Worm (Caenorhabditis elegans): ENCODE results near the gene unc-97.

Gene unc-97

DNA sequence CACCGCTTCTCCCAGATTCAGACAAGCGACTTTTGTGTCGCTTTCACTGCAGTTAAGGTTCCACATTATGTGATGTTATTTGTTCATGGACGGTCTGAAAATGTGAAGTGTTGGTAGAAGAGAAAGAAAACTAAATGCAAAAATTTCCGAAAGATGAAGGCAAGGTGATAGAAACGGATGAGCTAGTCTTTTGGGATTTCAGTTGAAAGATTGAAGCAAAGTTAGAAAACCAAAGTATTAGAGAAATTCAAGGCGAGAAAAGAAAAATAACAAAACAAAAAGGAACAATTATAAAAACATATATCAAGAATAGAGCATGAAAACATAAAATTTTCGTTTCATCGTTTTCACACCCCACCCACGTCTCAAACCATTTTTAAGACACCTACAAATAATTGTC, 18.2 kb downstream of the unc-97 start, which contains the start of gene octr-1:
Gene octr-1 (minus strand): TSS at position 101 of the 400 bp plus-strand sequence.
- TF ChIP-seq flt-1 (GFP tag; IDR thresholded peaks at IDR 0.05) (no peak), hmg-4 (GFP tag; optimal IDR thresholded peaks at IDR 0.05) (no peak), aly-1 (tag; optimal IDR thresholded peaks at IDR 0.05) (no peak), tbx-37 (GFP tag; conservative IDR thresholded peaks at IDR 0.05) (no peak), ets-7 (tag; optimal IDR thresholded peaks at IDR 0.05) (no peak), ceh-36 (tag; optimal IDR thresholded peaks at IDR 0.05) (no peak), pes-1 (GFP tag; IDR thresholded peaks at IDR 0.05) (no peak), tra-4 (tag; optimal IDR thresholded peaks at IDR 0.05) (no peak), ama-1 (optimal IDR thresholded peaks at IDR 0.05) (no peak)

DNA sequence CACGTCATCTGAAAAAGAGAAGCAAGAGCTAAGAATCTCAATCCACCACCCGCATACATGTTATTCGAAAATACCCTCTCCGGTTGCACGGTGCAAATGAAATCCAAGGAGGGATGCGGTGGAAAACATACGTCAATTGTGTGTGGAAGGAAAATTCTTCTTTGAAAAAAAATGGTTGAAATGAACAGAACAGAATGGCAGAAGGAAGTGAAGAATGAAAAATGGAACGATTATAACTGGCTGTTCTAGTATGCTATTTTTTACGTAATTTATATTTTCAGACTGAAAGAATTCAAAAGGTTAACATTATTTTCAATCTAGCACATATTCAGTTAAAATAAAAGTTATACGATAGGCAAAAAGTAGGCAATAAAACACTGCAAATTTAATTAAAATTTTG, 23.1 kb downstream of the unc-97 start:
- no peak for TF ChIP-seq B0310.2 (tag; optimal IDR thresholded peaks at IDR 0.05)
- TF ChIP-seq hnd-1 (tag; optimal IDR thresholded peaks at IDR 0.05): no peak
- no peak for TF ChIP-seq sea-1 (GFP tag; conservative IDR thresholded peaks at IDR 0.05)
- TF ChIP-seq ama-1 (optimal IDR thresholded peaks at IDR 0.05): no peak
- TF ChIP-seq hmbx-1 (tag; optimal IDR thresholded peaks at IDR 0.05): no peak
- no peak for TF ChIP-seq pes-1 (GFP tag; IDR thresholded peaks at IDR 0.05)
- TF ChIP-seq hmg-4 (GFP tag; optimal IDR thresholded peaks at IDR 0.05): no peak
- no peak for TF ChIP-seq tbx-11 (GFP tag; IDR thresholded peaks at IDR 0.05)
- no peak for TF ChIP-seq aly-1 (tag; optimal IDR thresholded peaks at IDR 0.05)
- no peak for TF ChIP-seq tra-4 (tag; optimal IDR thresholded peaks at IDR 0.05)
- TF ChIP-seq flt-1 (GFP tag; IDR thresholded peaks at IDR 0.05): no peak
- no peak for TF ChIP-seq tbx-37 (GFP tag; conservative IDR thresholded peaks at IDR 0.05)
- no peak for TF ChIP-seq ceh-13 (GFP tag; optimal IDR thresholded peaks at IDR 0.05)
- TF ChIP-seq scrt-1 (GFP tag; IDR thresholded peaks at IDR 0.05): no peak
- no peak for TF ChIP-seq ceh-36 (tag; optimal IDR thresholded peaks at IDR 0.05)
- no peak for TF ChIP-seq F13C5.2 (tag; optimal IDR thresholded peaks at IDR 0.05)
- no peak for TF ChIP-seq ets-7 (tag; optimal IDR thresholded peaks at IDR 0.05)

DNA sequence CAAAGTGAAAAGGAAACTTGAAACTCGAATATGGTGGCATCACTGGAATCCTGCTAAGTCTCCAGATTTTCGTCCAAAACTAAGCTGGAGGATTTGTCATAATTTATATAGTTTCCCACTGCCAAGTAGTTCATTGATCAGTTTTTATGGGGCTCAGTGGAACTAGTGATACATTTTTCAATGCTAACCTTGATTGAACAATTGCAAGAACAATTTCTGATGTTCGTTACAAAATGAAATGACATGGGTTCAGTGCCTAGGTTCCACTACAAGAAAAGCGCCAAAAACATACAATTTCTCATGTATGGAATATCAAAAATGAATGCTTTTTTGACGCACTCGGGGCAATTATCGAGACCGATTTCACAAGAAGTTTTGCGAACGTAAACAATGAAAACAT, 28.9 kb downstream of the unc-97 start:
- TF ChIP-seq hmbx-1 (tag; optimal IDR thresholded peaks at IDR 0.05) (no peak), pes-1 (GFP tag; IDR thresholded peaks at IDR 0.05) (no peak), B0310.2 (tag; optimal IDR thresholded peaks at IDR 0.05) (no peak), tbx-37 (GFP tag; conservative IDR thresholded peaks at IDR 0.05) (no peak), hnd-1 (tag; optimal IDR thresholded peaks at IDR 0.05) (no peak)

DNA sequence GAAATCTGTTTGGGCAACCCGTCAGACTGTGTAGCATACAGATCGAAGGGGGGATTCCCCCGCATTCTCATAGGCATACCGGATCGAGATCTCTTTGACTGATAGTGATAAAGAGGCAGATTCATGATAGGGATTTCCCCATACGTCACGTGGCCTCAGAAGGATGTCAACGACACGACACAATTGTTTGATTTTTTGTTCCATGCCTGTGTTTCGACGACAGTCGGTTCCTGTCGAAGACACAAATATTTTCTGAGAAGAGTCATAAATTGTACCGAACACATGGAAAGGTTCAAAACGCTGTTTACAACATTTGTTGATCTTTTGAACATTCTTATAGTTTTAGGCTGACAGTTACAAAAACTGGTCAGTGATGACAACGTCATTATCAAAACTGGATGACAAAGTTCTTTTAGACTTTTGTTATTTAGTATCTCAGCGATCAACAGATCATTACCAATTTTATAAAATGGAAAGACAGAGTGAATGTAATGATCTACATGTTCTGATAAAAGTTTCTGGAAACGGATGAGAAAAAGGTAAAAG, 35.6 kb downstream of the unc-97 start:
- TF ChIP-seq flt-1 (GFP tag; IDR thresholded peaks at IDR 0.05) (no peak), sea-1 (GFP tag; conservative IDR thresholded peaks at IDR 0.05) (no peak), pes-1 (GFP tag; IDR thresholded peaks at IDR 0.05) (no peak), tra-4 (tag; optimal IDR thresholded peaks at IDR 0.05) (no peak)

DNA sequence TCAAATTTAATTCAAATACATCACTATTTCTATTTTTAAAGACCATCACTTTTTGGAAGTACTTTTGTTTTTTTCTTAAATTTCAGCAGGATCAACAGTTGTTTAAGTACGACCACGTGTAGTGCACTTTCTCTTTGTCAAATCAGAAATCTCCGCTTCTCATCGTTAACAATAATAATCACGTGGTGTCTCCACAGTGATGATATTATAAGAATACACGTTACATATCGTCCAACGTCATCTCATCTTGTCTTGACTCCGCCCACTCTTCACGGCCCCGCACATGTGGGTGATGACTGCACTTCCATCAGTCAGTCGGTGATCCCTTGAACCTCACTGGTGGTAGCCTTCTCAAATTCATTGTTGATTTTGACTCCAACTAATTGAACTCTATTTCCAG, 37.0 kb downstream of the unc-97 start, which contains the start of gene argn-1:
Gene argn-1 (plus strand): TSS at position 83 of the 400 bp plus-strand sequence.
- no peak for TF ChIP-seq tbx-11 (GFP tag; IDR thresholded peaks at IDR 0.05)
- no peak for TF ChIP-seq hmg-4 (GFP tag; optimal IDR thresholded peaks at IDR 0.05)
- TF ChIP-seq B0310.2 (tag; optimal IDR thresholded peaks at IDR 0.05): no peak
- no peak for TF ChIP-seq tra-4 (tag; optimal IDR thresholded peaks at IDR 0.05)
- TF ChIP-seq hmbx-1 (tag; optimal IDR thresholded peaks at IDR 0.05): no peak

DNA sequence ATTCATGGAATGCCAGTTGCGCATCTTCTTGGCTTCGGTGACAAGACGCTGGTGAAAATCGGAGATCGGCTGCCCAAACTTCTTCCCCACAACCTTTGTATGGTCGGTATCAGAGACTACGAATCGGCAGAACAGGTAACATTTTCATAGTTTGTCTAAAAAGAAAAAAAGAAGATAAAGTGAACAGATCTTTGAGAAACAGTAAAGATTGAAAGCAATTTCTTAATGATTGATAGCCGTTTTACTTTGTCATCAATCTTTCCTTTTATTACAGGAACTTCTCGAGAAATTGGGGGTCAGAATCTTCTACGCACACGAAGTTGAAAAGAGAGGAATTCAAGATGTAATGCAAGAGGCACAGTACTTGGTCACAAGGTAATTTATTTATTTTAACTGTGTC, 38.1 kb downstream of the unc-97 start:
- TF ChIP-seq hnd-1 (tag; optimal IDR thresholded peaks at IDR 0.05) (no peak), B0310.2 (tag; optimal IDR thresholded peaks at IDR 0.05) (no peak), ets-7 (tag; optimal IDR thresholded peaks at IDR 0.05) (no peak), pes-1 (GFP tag; IDR thresholded peaks at IDR 0.05) (no peak), ceh-36 (tag; optimal IDR thresholded peaks at IDR 0.05) (no peak), hmbx-1 (tag; optimal IDR thresholded peaks at IDR 0.05) (no peak), tbx-11 (GFP tag; IDR thresholded peaks at IDR 0.05) (no peak), tbx-37 (GFP tag; conservative IDR thresholded peaks at IDR 0.05) (no peak), tra-4 (tag; optimal IDR thresholded peaks at IDR 0.05) (no peak), aly-1 (tag; optimal IDR thresholded peaks at IDR 0.05) (no peak), ceh-13 (GFP tag; optimal IDR thresholded peaks at IDR 0.05) (no peak), sea-1 (GFP tag; conservative IDR thresholded peaks at IDR 0.05) (no peak), F13C5.2 (tag; optimal IDR thresholded peaks at IDR 0.05) (no peak), flt-1 (GFP tag; IDR thresholded peaks at IDR 0.05) (no peak)

DNA sequence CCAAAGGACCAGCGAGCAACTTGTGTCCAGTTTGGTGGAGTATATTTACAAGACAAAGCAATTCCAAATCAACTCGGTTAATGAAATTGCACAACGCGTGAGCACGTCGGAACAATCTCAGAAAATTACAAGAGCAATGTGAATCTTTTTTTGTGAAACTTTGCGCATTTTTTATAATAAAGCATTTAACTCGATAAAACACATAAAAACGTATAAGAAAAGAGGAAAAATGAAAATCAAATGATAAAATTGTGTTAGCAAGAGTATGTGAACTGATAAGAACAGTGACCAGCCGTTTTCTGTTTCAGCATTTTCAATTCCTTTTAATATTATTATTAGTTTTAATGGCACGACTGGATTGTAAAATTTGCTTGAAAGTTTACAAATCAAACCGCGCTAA, 38.7 kb downstream of the unc-97 start, which contains the start of gene T22B7.8:
Gene T22B7.8 (plus strand): TSS at position 301 of the 400 bp plus-strand sequence.
- TF ChIP-seq B0310.2 (tag; optimal IDR thresholded peaks at IDR 0.05): no peak

DNA sequence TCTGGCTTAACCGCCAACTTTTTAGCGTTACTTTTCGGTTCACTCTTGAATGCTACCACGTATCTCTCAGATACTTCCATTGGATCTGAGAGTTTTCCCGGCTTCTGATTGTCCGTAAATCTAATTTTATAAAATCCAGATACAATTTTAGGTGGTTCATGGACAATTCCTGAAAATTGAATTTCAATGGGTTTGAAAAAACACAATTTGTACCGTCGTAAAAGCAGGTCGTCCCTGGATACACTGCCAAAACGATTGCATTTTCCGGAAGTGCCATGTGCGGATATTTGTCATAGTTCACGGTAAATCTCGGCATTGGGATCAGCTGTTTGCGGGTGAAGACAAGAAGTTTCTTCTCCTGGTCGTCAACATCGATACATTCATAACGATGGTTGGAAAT, 46.6 kb downstream of the unc-97 start:
- no peak for TF ChIP-seq scrt-1 (GFP tag; IDR thresholded peaks at IDR 0.05)
- TF ChIP-seq hmg-4 (GFP tag; optimal IDR thresholded peaks at IDR 0.05): no peak
- no peak for TF ChIP-seq B0310.2 (tag; optimal IDR thresholded peaks at IDR 0.05)
- no peak for TF ChIP-seq flt-1 (GFP tag; IDR thresholded peaks at IDR 0.05)
- no peak for TF ChIP-seq tbx-11 (GFP tag; IDR thresholded peaks at IDR 0.05)
- no peak for TF ChIP-seq aly-1 (tag; optimal IDR thresholded peaks at IDR 0.05)
- no peak for TF ChIP-seq ceh-36 (tag; optimal IDR thresholded peaks at IDR 0.05)
- TF ChIP-seq hnd-1 (tag; optimal IDR thresholded peaks at IDR 0.05): no peak
- TF ChIP-seq ceh-13 (GFP tag; optimal IDR thresholded peaks at IDR 0.05): no peak
- no peak for TF ChIP-seq tra-4 (tag; optimal IDR thresholded peaks at IDR 0.05)
- TF ChIP-seq pes-1 (GFP tag; IDR thresholded peaks at IDR 0.05): no peak
- TF ChIP-seq sea-1 (GFP tag; conservative IDR thresholded peaks at IDR 0.05): no peak
- no peak for TF ChIP-seq F13C5.2 (tag; optimal IDR thresholded peaks at IDR 0.05)
- no peak for TF ChIP-seq tbx-37 (GFP tag; conservative IDR thresholded peaks at IDR 0.05)
- TF ChIP-seq hmbx-1 (tag; optimal IDR thresholded peaks at IDR 0.05): no peak
- no peak for TF ChIP-seq ama-1 (optimal IDR thresholded peaks at IDR 0.05)
- TF ChIP-seq ets-7 (tag; optimal IDR thresholded peaks at IDR 0.05): no peak
